Worm (Caenorhabditis elegans) whole organism, L4/young adult: ENCODE results near the gene aipl-1.

ENCODE experiments used
- W03F9.2 ChIP-seq: fragments of 150-350 bp; optimal IDR thresholded peaks from 2 replicates; lab custom pipeline; 2014; ENCODE audit warnings: missing biosample characterization, missing genetic modification characterization
- dao-5 ChIP-seq: sonication (generic microtip); optimal IDR thresholded peaks from 2 replicates; lab custom pipeline; 2016; ENCODE audit warnings: missing genotype, missing genetic modification characterization, moderate library complexity, missing compliant biosample characterization
- him-1 ChIP-seq: sonication (generic microtip); optimal IDR thresholded peaks from 2 replicates; lab custom pipeline; 2016; ENCODE audit warnings: missing genotype, missing genetic modification reagents, missing genetic modification characterization, missing compliant biosample characterization

Gene aipl-1

DNA sequence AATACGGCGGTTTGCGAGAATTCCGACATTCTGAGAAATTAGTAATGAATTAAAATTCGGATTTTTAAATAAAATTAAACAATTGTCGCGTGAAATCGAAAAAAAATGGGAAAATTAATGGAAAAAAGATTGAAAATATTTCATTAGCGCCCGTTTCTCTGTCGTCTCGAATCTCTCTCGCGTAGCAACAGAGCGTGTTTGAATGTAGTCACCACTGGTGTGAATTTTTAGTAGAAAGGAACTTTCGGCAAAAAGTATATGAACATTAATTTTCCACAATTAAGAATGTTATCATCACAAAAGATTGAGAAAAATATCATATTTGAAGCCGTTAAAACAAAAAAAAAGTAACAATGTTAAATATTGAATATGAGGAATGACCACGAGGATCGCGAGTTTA lies at the start of gene aipl-1:
Gene aipl-1, minus strand, starts transcription at position 30 of the 400 bp plus-strand sequence.
- TF ChIP-seq him-1 (tag; lab: Kevin White, UChicago) (no peak), W03F9.2 (tag; lab: Kevin White, UChicago) (peak; percentile 65)

DNA sequence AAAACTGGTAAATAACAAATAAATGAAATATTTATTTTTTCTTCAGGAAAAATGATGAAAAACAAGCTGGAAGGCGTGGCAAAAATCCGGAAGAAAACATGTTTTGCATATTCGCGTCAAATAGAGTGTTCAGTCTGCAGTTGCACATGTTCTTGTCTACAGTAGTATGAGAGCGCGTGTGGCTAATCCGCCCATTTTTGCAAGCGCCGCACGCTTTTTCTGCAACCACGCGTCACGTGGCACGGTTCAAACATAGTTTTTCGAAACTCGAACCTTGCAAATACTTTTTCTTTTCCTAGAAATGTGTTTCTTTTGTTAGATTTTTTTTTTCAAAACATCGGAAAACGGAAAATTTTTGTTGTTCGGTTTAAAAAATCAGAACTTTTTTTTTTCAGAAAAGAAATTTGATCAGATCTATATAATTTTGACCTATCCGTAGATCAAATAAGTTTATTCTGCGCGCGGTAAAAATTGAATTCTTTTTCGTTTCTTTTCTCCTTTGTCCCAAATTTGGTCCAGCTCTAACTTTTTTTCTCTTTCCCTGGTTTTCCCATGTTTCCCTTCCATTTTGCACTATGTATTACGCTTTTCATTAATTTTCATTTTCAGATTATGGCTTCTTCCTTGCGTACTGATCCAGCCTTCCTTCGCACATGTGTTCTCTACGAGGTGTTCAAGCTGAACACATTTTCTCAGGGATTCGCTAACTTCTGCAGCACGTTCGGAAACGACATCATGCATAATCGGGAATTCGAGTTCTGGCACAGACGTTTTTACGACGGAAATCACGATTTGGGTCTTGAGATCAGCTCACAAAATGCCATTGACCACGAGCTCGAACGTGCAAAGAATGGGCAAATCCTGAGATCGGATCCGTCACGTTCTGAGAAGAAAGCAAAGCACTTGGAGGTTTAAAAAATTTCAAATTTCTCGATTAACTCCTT lies 47.8 kb upstream of the aipl-1 start, which contains the start of gene Y75B12B.1:
Gene Y75B12B.1, plus strand, starts transcription at position 603 of the 944 bp plus-strand sequence.
- TF ChIP-seq W03F9.2 (tag; lab: Kevin White, UChicago) (peak; percentile 52), dao-5 (tag; lab: Kevin White, UChicago) (no peak)

DNA sequence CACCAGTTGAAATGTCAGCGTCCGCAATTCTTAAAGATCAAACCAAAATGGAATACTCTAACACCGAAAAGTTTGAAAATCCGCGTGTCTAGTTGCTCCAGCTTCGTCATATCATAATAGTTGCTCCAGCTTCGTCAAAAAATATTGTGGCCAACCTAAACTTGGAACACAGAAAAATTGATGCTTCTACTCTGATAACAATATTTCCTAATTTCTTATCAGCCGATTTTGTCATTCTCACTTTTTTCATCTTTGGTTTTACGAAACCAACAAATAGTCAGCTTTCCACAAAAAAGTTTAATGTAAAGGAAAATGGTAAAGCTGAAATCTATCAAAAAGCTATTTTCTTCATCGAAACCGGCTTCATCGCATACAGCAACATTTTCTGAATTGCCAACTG lies 45.8 kb upstream of the aipl-1 start, which contains the start of gene fbxa-84:
Gene fbxa-84, plus strand, starts transcription at position 34 of the 400 bp plus-strand sequence.
- no peak for TF ChIP-seq dao-5 (tag; lab: Kevin White, UChicago)
- no peak for TF ChIP-seq W03F9.2 (tag; lab: Kevin White, UChicago)
- no peak for TF ChIP-seq him-1 (tag; lab: Kevin White, UChicago)

DNA sequence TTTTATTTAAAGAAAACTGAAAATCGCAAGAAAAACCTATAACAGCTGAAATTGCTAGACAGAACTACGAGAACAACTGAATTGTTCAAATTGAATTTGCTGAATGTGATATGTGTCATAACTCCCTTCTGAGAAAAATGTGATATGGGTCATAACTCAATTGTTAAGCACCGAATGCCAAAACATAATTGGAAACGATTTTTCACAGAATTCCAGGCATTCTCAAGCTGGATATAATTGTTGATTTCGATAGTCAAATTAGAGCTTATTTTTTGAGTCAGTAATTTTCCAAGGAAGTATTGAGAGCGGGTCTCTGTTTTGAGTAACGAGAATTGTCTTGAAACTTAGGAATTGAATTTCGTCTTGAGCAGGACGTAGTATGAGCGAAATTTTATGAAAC lies 45.3 kb upstream of the aipl-1 start:
- TF ChIP-seq W03F9.2 (tag; lab: Kevin White, UChicago): no peak
- TF ChIP-seq dao-5 (tag; lab: Kevin White, UChicago): no peak
- TF ChIP-seq him-1 (tag; lab: Kevin White, UChicago): no peak

DNA sequence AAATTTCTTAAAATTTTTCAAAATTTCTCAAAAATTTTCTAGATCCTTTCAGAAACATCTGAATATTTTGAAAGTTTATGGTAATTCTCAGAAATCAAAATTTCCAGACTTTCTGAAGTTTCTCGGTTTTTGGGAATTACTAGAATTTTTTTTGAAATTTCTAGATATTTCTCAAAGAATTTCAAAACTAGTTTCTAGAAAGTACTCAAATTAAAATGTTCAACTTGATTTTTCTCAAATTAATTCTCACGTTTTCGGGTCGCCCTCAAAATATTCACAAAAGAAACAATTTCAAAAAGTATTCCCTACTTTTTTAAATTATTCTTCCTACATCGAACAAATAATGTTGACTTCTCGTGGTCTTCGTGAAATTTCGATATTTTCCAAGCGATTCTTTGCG lies 43.2 kb upstream of the aipl-1 start, which contains the start of gene T09F5.10:
Gene T09F5.10, plus strand, starts transcription at position 301 of the 400 bp plus-strand sequence.
- no peak for TF ChIP-seq him-1 (tag; lab: Kevin White, UChicago)
- no peak for TF ChIP-seq W03F9.2 (tag; lab: Kevin White, UChicago)
- no peak for TF ChIP-seq dao-5 (tag; lab: Kevin White, UChicago)

DNA sequence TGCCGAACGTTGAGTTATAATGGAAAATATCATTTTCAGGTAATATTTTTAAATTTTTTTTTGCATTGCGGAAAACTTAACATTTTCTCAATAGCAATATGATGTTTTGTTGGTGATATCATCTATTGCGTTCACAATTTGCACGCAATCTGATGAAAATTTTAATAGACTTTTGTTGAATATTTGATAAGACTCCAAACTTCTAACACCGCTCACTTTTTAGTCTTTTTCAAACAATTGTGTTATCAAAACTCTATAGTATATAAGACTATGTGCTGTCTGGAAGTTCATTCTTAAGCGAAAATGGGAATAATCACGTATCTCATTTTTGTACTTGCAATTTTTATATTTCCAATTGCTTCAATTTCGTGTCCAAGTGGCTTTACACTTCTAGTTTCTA lies 38.9 kb upstream of the aipl-1 start, which contains the start of gene clec-47:
Gene clec-47, plus strand, starts transcription at position 301 of the 400 bp plus-strand sequence.
- TF ChIP-seq W03F9.2 (tag; lab: Kevin White, UChicago): no peak
- TF ChIP-seq him-1 (tag; lab: Kevin White, UChicago): no peak
- TF ChIP-seq dao-5 (tag; lab: Kevin White, UChicago): no peak

DNA sequence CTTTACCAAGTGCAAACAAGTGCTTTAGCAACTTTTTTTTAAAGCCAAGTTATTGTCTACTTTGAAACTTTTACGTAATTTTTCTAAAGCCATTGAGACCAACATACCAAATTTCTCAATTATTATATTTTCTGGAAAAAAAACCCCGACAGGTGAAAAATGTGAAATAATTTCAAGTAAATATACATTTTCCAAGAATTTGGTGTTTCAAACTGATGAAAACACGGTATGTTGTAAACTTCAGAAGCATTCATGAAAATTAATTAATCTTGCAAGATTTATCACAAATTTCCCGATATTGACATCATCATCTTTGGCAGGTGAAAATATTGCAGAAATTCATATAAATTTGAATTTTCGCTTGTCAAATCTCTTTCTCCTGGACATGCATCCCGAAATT lies 26.1 kb upstream of the aipl-1 start, which contains the start of gene srz-11:
Gene srz-11, plus strand, starts transcription at position 386 of the 400 bp plus-strand sequence.
- no peak for TF ChIP-seq W03F9.2 (tag; lab: Kevin White, UChicago)
- TF ChIP-seq dao-5 (tag; lab: Kevin White, UChicago): no peak
- no peak for TF ChIP-seq him-1 (tag; lab: Kevin White, UChicago)

DNA sequence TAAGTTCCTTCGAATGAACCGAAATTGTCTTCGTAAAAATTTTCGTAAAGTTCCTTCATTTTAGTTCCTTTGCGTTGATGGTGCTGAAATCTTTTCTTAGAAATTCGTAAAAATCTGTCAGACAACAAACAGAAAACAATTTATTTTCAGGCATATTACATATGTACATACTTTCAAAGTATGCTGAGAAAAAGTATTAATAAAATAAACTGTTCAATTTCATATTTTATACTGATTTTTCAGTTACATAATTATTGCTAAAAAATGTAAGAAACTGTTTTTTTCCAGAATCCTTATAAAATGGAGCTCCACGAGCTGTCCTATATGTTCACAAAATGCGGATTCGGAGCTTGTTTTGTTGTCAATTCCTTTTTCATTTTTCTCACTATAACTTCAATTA lies 22.1 kb upstream of the aipl-1 start, which contains the start of gene str-45:
Gene str-45, plus strand, starts transcription at position 301 of the 400 bp plus-strand sequence.
- TF ChIP-seq dao-5 (tag; lab: Kevin White, UChicago) (no peak), him-1 (tag; lab: Kevin White, UChicago) (no peak), W03F9.2 (tag; lab: Kevin White, UChicago) (no peak)

DNA sequence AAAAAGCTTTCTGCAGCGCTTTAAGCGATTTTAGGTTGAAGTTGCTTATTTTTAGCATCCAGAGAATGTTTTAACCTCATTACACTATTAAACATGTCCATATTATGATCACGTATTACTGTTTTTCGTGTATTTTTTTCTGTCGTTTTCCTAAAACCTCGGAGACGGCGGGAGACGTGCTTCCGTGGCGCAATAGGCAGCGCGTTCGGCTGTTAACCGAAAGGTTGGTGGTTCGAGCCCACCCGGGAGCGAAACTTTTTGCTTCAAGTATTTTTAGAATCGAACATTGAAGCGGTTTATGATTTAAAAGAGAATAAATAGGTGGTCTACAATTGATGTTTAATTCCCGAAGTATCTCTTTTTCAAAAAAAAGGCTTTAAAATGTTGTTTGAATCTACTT lies 19.9 kb upstream of the aipl-1 start:
- TF ChIP-seq dao-5 (tag; lab: Kevin White, UChicago) (no peak), W03F9.2 (tag; lab: Kevin White, UChicago) (no peak), him-1 (tag; lab: Kevin White, UChicago) (no peak)

DNA sequence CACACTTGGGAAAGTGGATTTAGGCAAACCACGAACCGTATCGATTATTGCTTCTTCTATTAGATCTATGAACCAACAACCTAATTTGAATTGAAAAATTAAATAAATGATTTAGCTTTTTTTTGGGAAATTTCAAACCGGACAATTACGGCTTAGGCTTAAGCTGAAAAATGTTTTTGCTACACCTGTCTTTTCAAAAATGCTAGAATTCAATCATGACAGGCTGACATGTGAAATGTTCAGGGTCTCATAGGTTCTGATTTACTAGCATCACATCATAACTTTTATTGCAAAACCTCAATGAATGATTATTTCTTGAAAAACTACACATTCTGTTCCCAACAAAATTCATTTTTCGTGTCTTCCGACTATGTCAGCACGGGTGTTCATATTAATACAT lies 16.7 kb upstream of the aipl-1 start, which contains the start of gene srh-55:
Gene srh-55, plus strand, starts transcription at position 301 of the 400 bp plus-strand sequence.
- no peak for TF ChIP-seq dao-5 (tag; lab: Kevin White, UChicago)
- TF ChIP-seq W03F9.2 (tag; lab: Kevin White, UChicago): no peak
- no peak for TF ChIP-seq him-1 (tag; lab: Kevin White, UChicago)

DNA sequence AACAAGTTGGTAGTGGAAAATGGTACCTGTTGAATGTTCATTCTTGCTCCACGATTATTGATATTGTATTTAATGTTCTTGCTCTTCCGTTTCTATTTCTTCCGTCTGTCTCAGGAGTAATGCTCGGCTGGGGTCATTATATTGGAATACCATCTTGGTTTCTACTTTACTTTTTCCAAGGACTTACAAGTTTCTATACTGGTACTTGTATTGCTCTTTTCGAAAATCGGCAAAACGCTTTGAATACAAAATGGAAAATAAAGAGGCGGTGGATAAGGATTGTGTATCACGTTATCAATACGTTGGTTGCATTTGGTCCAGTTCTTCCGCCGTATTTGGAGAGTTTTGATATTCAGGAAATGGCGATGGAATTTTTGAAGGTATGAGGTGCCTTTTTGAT lies 15.4 kb upstream of the aipl-1 start:
- TF ChIP-seq dao-5 (tag; lab: Kevin White, UChicago) (no peak), W03F9.2 (tag; lab: Kevin White, UChicago) (no peak), him-1 (tag; lab: Kevin White, UChicago) (no peak)

DNA sequence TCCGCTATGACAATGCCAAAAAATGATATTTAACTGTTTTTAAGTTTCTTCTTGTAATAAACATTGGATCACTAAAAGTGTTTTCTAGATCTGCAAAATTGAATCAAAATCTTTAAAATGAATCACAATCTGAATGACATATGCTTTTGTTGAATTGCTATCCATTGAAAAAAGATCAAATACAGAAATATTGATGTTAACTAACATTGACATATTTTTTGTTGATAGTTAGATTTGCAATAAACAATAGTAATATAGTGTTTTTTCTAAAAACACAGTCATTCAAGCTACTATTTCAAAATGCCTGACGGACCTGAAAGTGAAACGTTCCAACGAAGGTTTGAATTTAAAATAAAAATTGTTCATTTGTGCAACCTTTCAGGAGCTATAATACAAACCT lies 14.1 kb upstream of the aipl-1 start, which contains the start of gene T09F5.2:
Gene T09F5.2, plus strand, starts transcription at position 301 of the 400 bp plus-strand sequence.
- TF ChIP-seq him-1 (tag; lab: Kevin White, UChicago) (no peak), W03F9.2 (tag; lab: Kevin White, UChicago) (no peak), dao-5 (tag; lab: Kevin White, UChicago) (no peak)

DNA sequence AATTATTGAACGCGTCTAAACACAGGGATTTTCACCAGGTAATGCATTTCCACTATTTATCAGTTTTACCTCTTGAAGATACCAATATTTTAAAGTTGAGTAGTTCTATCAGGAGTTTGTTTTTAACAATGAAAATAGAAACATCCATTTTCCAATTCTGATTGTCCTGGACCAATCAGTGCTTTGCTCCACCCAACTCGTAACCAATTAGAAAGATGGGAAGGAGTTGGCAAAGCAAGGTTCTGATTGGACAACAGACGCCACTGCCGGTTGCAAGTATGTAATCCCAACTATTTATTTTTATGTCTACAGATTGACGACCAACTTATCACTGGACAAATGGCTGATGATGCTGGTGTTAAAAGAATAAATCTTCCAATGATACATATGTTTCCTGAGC lies 13.6 kb upstream of the aipl-1 start:
- TF ChIP-seq W03F9.2 (tag; lab: Kevin White, UChicago): no peak
- TF ChIP-seq dao-5 (tag; lab: Kevin White, UChicago): no peak
- TF ChIP-seq him-1 (tag; lab: Kevin White, UChicago): no peak
